Worm (Caenorhabditis elegans): Measurements from ENCODE around the gene rib-1.

The rib-1 gene

ce11 chrIV:11568249-11568940, 10.2 kb upstream of the rib-1 start:
- TF ChIP-seq nfya-2 (GFP tag; IDR thresholded peaks at IDR 0.05) (no peak), cebp-1 (GFP tag; IDR thresholded peaks at IDR 0.05) (no peak), cebp-1 (tag; optimal IDR thresholded peaks at IDR 0.05) (peak; percentile 4), madf-3 (GFP tag; IDR thresholded peaks at IDR 0.05) (peak; percentile 52; the same call in 1 of the 2 replicates)

- no peak for TF ChIP-seq ekl-4 (GFP tag; IDR thresholded peaks at IDR 0.05)
- TF ChIP-seq ceh-91 (GFP tag; IDR thresholded peaks at IDR 0.05), result no peak
- TF ChIP-seq repo-1 (tag; optimal IDR thresholded peaks at IDR 0.05), result no peak
- TF ChIP-seq F57A8.1 (GFP tag; optimal IDR thresholded peaks at IDR 0.05), result no peak
- TF ChIP-seq ets-4 (GFP tag; optimal IDR thresholded peaks at IDR 0.05), result no peak
- no peak for TF ChIP-seq ama-1 (optimal IDR thresholded peaks at IDR 0.05)
- TF ChIP-seq ama-1 (GFP tag; optimal IDR thresholded peaks at IDR 0.05), result no peak
- no peak for TF ChIP-seq rec-8 (tag; optimal IDR thresholded peaks at IDR 0.05)
- TF ChIP-seq die-1 (tag; optimal IDR thresholded peaks at IDR 0.05), result no peak
Observed at ce11 chrIV:11569795-11570194, 8.8 kb upstream of the rib-1 start.

- TF ChIP-seq sea-2 (GFP tag; IDR thresholded peaks at IDR 0.05) (no peak), D2030.7 (GFP tag; IDR thresholded peaks at IDR 0.05) (no peak), fkh-3 (tag; optimal IDR thresholded peaks at IDR 0.05) (no peak), aptf-3 (GFP tag; IDR thresholded peaks at IDR 0.05) (no peak)
Observed at ce11 chrIV:11570200-11570599, 8.4 kb upstream of the rib-1 start, which contains the start of gene srgp-1. Gene srgp-1, plus strand, starts transcription at chrIV:11570500.

- TF ChIP-seq zfh-2 (GFP tag; conservative IDR thresholded peaks at IDR 0.05), result 0 out of 2 replicates have a peak, but pooled peaks have one; percentile 4
- TF ChIP-seq somi-1 (GFP tag; optimal IDR thresholded peaks at IDR 0.05), result peak; percentile 2
- TF ChIP-seq ekl-4 (GFP tag; IDR thresholded peaks at IDR 0.05), result peak; percentile 18; the same call in 1 of the 2 replicates
- no peak for TF ChIP-seq ama-1 (optimal IDR thresholded peaks at IDR 0.05)
- TF ChIP-seq ama-1 (GFP tag; optimal IDR thresholded peaks at IDR 0.05), result no peak
- no peak for TF ChIP-seq unc-130 (GFP tag; optimal IDR thresholded peaks at IDR 0.05)
- no peak for TF ChIP-seq akir-1 (GFP tag; optimal IDR thresholded peaks at IDR 0.05)
- no peak for TF ChIP-seq dox-1 (GFP tag; IDR thresholded peaks at IDR 0.05)
- no peak for TF ChIP-seq Y79H2A.3 (GFP tag; conservative IDR thresholded peaks at IDR 0.05)
Observed at ce11 chrIV:11571374-11571839, 7.2 kb upstream of the rib-1 start.

- TF ChIP-seq let-526 (GFP tag; IDR thresholded peaks at IDR 0.05) (no peak), ceh-58 (GFP tag; IDR thresholded peaks at IDR 0.05) (no peak), mcd-1 (GFP tag; IDR thresholded peaks at IDR 0.05) (no peak), lin-54 (GFP tag; optimal IDR thresholded peaks at IDR 0.05) (no peak), him-1 (tag; optimal IDR thresholded peaks at IDR 0.05) (no peak), nfyb-1 (GFP tag; IDR thresholded peaks at IDR 0.05) (no peak)
Observed at ce11 chrIV:11572524-11572923, 6.1 kb upstream of the rib-1 start.

- TF ChIP-seq lin-35 (GFP tag; optimal IDR thresholded peaks at IDR 0.05) (no peak), tbp1 (GFP tag; optimal IDR thresholded peaks at IDR 0.05) (no peak), athp-1 (tag; optimal IDR thresholded peaks at IDR 0.05) (no peak), aptf-3 (GFP tag; IDR thresholded peaks at IDR 0.05) (no peak), ccch-3 (GFP tag; optimal IDR thresholded peaks at IDR 0.05) (no peak), ztf-18 (tag; optimal IDR thresholded peaks at IDR 0.05) (no peak), Y67H2A.10 (GFP tag; conservative IDR thresholded peaks at IDR 0.05) (no peak), lin-54 (GFP tag; optimal IDR thresholded peaks at IDR 0.05) (no peak), let-526 (GFP tag; IDR thresholded peaks at IDR 0.05) (no peak), tbx-9 (tag; optimal IDR thresholded peaks at IDR 0.05; ENCODE audit: borderline replicate concordance) (no peak), C06A6.2 (GFP tag; conservative IDR thresholded peaks at IDR 0.05) (no peak), lsy-27 (tag; optimal IDR thresholded peaks at IDR 0.05; ENCODE audit: borderline replicate concordance, insufficient read depth) (no peak), unc-130 (GFP tag; optimal IDR thresholded peaks at IDR 0.05) (no peak), lsl-1 (GFP tag; optimal IDR thresholded peaks at IDR 0.05) (no peak), rcor-1 (GFP tag; IDR thresholded peaks at IDR 0.05) (no peak), Y79H2A.3 (GFP tag; conservative IDR thresholded peaks at IDR 0.05) (no peak)
Observed at ce11 chrIV:11574331-11574730, 4.3 kb upstream of the rib-1 start.

All from whole organism, young adult.